Fruit fly (Drosophila melanogaster): ENCODE results near the gene Or85e.

Gene Or85e

DNA sequence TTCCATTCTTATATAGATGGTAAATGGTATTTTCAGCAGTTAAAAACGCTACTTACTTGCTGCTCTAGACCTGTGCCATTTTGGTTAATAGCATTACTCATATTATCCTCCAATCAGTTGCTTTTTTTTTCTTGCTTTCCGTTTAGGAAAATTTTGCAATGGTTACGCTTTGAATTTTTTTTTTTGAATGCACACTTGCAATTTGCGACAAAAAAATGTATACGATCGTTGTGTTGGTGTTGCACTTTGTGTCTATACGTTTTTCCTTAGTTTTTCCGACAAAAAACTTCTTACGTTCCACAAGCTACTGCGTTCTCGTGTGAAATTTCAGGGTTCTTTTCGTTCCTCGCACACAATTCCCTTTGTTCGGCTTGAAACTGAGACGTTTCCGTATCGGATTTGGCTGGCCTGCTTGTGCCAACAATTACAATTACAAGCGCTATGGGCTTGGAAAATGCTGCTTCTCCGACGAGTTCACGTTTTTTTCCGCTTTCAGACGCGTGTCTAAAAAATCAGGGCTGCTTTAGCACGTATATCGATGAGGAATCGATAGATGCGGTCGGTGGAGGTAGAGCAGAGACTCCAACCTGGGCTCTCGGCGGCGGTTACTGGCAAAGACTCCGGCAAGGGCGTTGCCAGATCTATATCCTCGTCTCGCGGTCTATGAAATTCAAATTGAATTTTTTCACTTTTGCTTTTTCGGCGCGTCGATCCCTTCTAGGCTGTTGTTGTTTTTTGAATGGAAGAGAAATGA, 24.4 kb upstream of the Or85e start (continued):
- no peak for TF ChIP-seq CG14441 (GFP tag; IDR thresholded peaks at IDR 0.05)
- no peak for TF ChIP-seq wdn (GFP tag; IDR thresholded peaks at IDR 0.05)
- peak; percentile 52 for TF ChIP-seq CG3163 (GFP tag; optimal IDR thresholded peaks at IDR 0.05)
- peak; percentile 96 for TF ChIP-seq bbx (GFP tag; IDR thresholded peaks at IDR 0.05; ENCODE audit: partially characterized antibody)
- TF ChIP-seq Stat92E (GFP tag; optimal IDR thresholded peaks at IDR 0.05) = peak in 1 of 3 experiments; percentile 59
- no peak for TF ChIP-seq CG6813 (GFP tag; optimal IDR thresholded peaks at IDR 0.05)
- TF ChIP-seq Taf1 (GFP tag; IDR thresholded peaks at IDR 0.05) = no peak
- no peak for TF ChIP-seq pum (GFP tag; optimal IDR thresholded peaks at IDR 0.05)
- peak; percentile 62 for TF ChIP-seq grau (tag; optimal IDR thresholded peaks at IDR 0.05)
- TF ChIP-seq CG9609 (GFP tag; optimal IDR thresholded peaks at IDR 0.05) = peak; percentile 51
- TF ChIP-seq lab (GFP tag; optimal IDR thresholded peaks at IDR 0.05) = peak; percentile 83
- TF ChIP-seq CG4730 (GFP tag; IDR thresholded peaks at IDR 0.05) = no peak
- no peak for TF ChIP-seq tap (tag; optimal IDR thresholded peaks at IDR 0.05)
- peak; percentile 98 for TF ChIP-seq Dp (GFP tag; optimal IDR thresholded peaks at IDR 0.05)
- no peak for TF ChIP-seq D19B (GFP tag; optimal IDR thresholded peaks at IDR 0.05)
- TF ChIP-seq CG3407 (GFP tag; optimal IDR thresholded peaks at IDR 0.05) = no peak
- 0 out of 2 replicates have a peak, but pooled peaks have one; percentile 39 for TF ChIP-seq CG14014 (GFP tag; IDR thresholded peaks at IDR 0.05)
- TF ChIP-seq CTCF (GFP tag; optimal IDR thresholded peaks at IDR 0.05) = peak; percentile 69
- no peak for TF ChIP-seq CG8281 (tag; optimal IDR thresholded peaks at IDR 0.05)
- TF ChIP-seq CG2712 (tag; optimal IDR thresholded peaks at IDR 0.05) = peak; percentile 67
- peak; percentile 21 for TF ChIP-seq gcm (GFP tag; optimal IDR thresholded peaks at IDR 0.05)
- TF ChIP-seq GATAe (GFP tag; conservative IDR thresholded peaks at IDR 0.05) = no peak; the same call in 1 of the 2 replicates
- TF ChIP-seq dpn (GFP tag; optimal IDR thresholded peaks at IDR 0.05) = peak; percentile 60
- TF ChIP-seq CG18599 (GFP tag; optimal IDR thresholded peaks at IDR 0.05) = no peak
- no peak for TF ChIP-seq gcm2 (GFP tag; optimal IDR thresholded peaks at IDR 0.05)
- peak; percentile 91 for TF ChIP-seq CG7963 (GFP tag; IDR thresholded peaks at IDR 0.05; ENCODE audit: partially characterized antibody)
- no peak for TF ChIP-seq CG7372 (GFP tag; IDR thresholded peaks at IDR 0.05)
- TF ChIP-seq CG11398 (GFP tag; optimal IDR thresholded peaks at IDR 0.05) = peak; percentile 4
- peak; percentile 30; the same call in 1 of the 2 replicates for TF ChIP-seq aop (GFP tag; IDR thresholded peaks at IDR 0.05)
- no peak for TF ChIP-seq cad (GFP tag; optimal IDR thresholded peaks at IDR 0.05)
- peak; percentile 32 for TF ChIP-seq CG17912 (GFP tag; optimal IDR thresholded peaks at IDR 0.05)
- TF ChIP-seq CG14050 (GFP tag; IDR thresholded peaks at IDR 0.05) = no peak
- peak; percentile 40 for TF ChIP-seq unpg (GFP tag; optimal IDR thresholded peaks at IDR 0.05)
- peak; percentile 49; the same call in 2 of the 3 replicates for TF ChIP-seq CG11456 (GFP tag; IDR thresholded peaks at IDR 0.05)
- no peak for TF ChIP-seq croc (GFP tag; conservative IDR thresholded peaks at IDR 0.05)
- TF ChIP-seq D (optimal IDR thresholded peaks at IDR 0.05) = no peak
- no peak for TF ChIP-seq D (GFP tag; optimal IDR thresholded peaks at IDR 0.05)
- peak; percentile 78 for TF ChIP-seq MBD-R2 (GFP tag; IDR thresholded peaks at IDR 0.05)
- TF ChIP-seq Deaf1 (tag; optimal IDR thresholded peaks at IDR 0.05) = peak; percentile 21
- TF ChIP-seq Xbp1 (GFP tag; optimal IDR thresholded peaks at IDR 0.05) = peak; percentile 61
- peak; percentile 28 for TF ChIP-seq gem (tag; optimal IDR thresholded peaks at IDR 0.05)
- peak; percentile 65 for TF ChIP-seq gfzf (GFP tag; optimal IDR thresholded peaks at IDR 0.05)
- peak; percentile 55 for TF ChIP-seq ssp (GFP tag; IDR thresholded peaks at IDR 0.05)
- TF ChIP-seq tio (GFP tag; optimal IDR thresholded peaks at IDR 0.05) = no peak
- TF ChIP-seq CG14965 (GFP tag; optimal IDR thresholded peaks at IDR 0.05; ENCODE audit: borderline replicate concordance) = no peak
- TF ChIP-seq Kr (GFP tag; optimal IDR thresholded peaks at IDR 0.05) = no peak
- TF ChIP-seq hkb (optimal IDR thresholded peaks at IDR 0.05) = peak; percentile 27
- peak; percentile 38; the same call in 1 of the 2 replicates for TF ChIP-seq hkb (GFP tag; IDR thresholded peaks at IDR 0.05)
- TF ChIP-seq zfh2 (GFP tag; optimal IDR thresholded peaks at IDR 0.05) = peak; percentile 29
- no peak; the same call in 1 of the 2 replicates for TF ChIP-seq seq (GFP tag; IDR thresholded peaks at IDR 0.05)

All from whole organism, embryonic.